Worm (Caenorhabditis elegans): ENCODE data around the gene rpl-7A.
A peak's percentile ranks its signal among the peaks of the same experiment; 100 is the strongest.

The rpl-7A gene

ce11 chrIV:4411948-4412335, 21.6 kb upstream of the rpl-7A start:
- TF ChIP-seq pha-2 (tag; optimal IDR thresholded peaks at IDR 0.05) (no peak), T23F11.4 (GFP tag; optimal IDR thresholded peaks at IDR 0.05) (no peak), sox-4 (tag; optimal IDR thresholded peaks at IDR 0.05) (no peak), nfya-1 (tag; optimal IDR thresholded peaks at IDR 0.05) (no peak), tbx-7 (tag; optimal IDR thresholded peaks at IDR 0.05) (no peak)

- TF ChIP-seq rnt-1 (tag; optimal IDR thresholded peaks at IDR 0.05) (no peak), hlh-15 (tag; optimal IDR thresholded peaks at IDR 0.05) (no peak), ama-1 (optimal IDR thresholded peaks at IDR 0.05) (no peak), ceh-2 (tag; optimal IDR thresholded peaks at IDR 0.05) (no peak), ref-2 (tag; optimal IDR thresholded peaks at IDR 0.05) (peak; percentile 0), odd-2 (tag; optimal IDR thresholded peaks at IDR 0.05) (no peak), unc-3 (GFP tag; conservative IDR thresholded peaks at IDR 0.05) (no peak), unc-3 (tag; optimal IDR thresholded peaks at IDR 0.05) (no peak)
Observed at ce11 chrIV:4411311-4411947, 21.0 kb upstream of the rpl-7A start.

- TF ChIP-seq zip-5 (tag; optimal IDR thresholded peaks at IDR 0.05) (no peak), gmeb-2 (tag; optimal IDR thresholded peaks at IDR 0.05) (no peak), pqm-1 (tag; optimal IDR thresholded peaks at IDR 0.05) (no peak), elt-4 (tag; optimal IDR thresholded peaks at IDR 0.05) (no peak), ceh-14 (tag; optimal IDR thresholded peaks at IDR 0.05) (no peak), ttx-3 (tag; optimal IDR thresholded peaks at IDR 0.05) (no peak), sox-2 (GFP tag; IDR thresholded peaks at IDR 0.05) (no peak), mec-3 (tag; optimal IDR thresholded peaks at IDR 0.05; ENCODE audit: borderline replicate concordance) (no peak), dmd-4 (tag; optimal IDR thresholded peaks at IDR 0.05; ENCODE audit: borderline replicate concordance) (no peak), madf-2 (tag; optimal IDR thresholded peaks at IDR 0.05) (no peak), T23F11.4 (GFP tag; optimal IDR thresholded peaks at IDR 0.05) (no peak), ceh-18 (tag; optimal IDR thresholded peaks at IDR 0.05) (no peak), unc-86 (tag; optimal IDR thresholded peaks at IDR 0.05) (no peak), hlh-15 (tag; optimal IDR thresholded peaks at IDR 0.05) (no peak)
Observed at ce11 chrIV:4410526-4410925, 20.1 kb upstream of the rpl-7A start.

- no peak for TF ChIP-seq rnt-1 (tag; optimal IDR thresholded peaks at IDR 0.05)
- TF ChIP-seq hlh-30 (tag; optimal IDR thresholded peaks at IDR 0.05; ENCODE audit: insufficient read depth), result peak; percentile 45
Observed at ce11 chrIV:4408714-4409113, 18.3 kb upstream of the rpl-7A start.

- no peak for TF ChIP-seq ahr-1 (tag; optimal IDR thresholded peaks at IDR 0.05)
- peak; percentile 1 for TF ChIP-seq pros-1 (tag; optimal IDR thresholded peaks at IDR 0.05)
- TF ChIP-seq hlh-6 (tag; optimal IDR thresholded peaks at IDR 0.05), result no peak
- TF ChIP-seq ref-2 (tag; optimal IDR thresholded peaks at IDR 0.05), result peak; percentile 22
- no peak for TF ChIP-seq tbx-2 (tag; optimal IDR thresholded peaks at IDR 0.05)
- peak; percentile 13 for TF ChIP-seq ceh-34 (tag; optimal IDR thresholded peaks at IDR 0.05)
- peak; percentile 32 for TF ChIP-seq elt-2 (tag; optimal IDR thresholded peaks at IDR 0.05)
- TF ChIP-seq Y22D7AL.16 (tag; optimal IDR thresholded peaks at IDR 0.05), result no peak
- no peak for TF ChIP-seq zip-5 (tag; optimal IDR thresholded peaks at IDR 0.05)
- TF ChIP-seq ceh-18 (tag; optimal IDR thresholded peaks at IDR 0.05), result peak; percentile 65
- peak; percentile 5 for TF ChIP-seq C38D4.7 (GFP tag; optimal IDR thresholded peaks at IDR 0.05)
- no peak for TF ChIP-seq tbx-7 (tag; optimal IDR thresholded peaks at IDR 0.05)
- no peak for TF ChIP-seq ttx-3 (tag; optimal IDR thresholded peaks at IDR 0.05)
- no peak for TF ChIP-seq ama-1 (optimal IDR thresholded peaks at IDR 0.05)
- no peak for TF ChIP-seq pax-1 (tag; optimal IDR thresholded peaks at IDR 0.05)
- TF ChIP-seq ceh-31 (tag; optimal IDR thresholded peaks at IDR 0.05), result no peak
- TF ChIP-seq dve-1 (tag; optimal IDR thresholded peaks at IDR 0.05), result peak; percentile 7
- no peak for TF ChIP-seq rnt-1 (tag; optimal IDR thresholded peaks at IDR 0.05)
- peak; percentile 65 for TF ChIP-seq nfya-1 (tag; optimal IDR thresholded peaks at IDR 0.05)
- TF ChIP-seq K09A11.1 (tag; optimal IDR thresholded peaks at IDR 0.05; ENCODE audit: insufficient read depth), result peak; percentile 4
- no peak for TF ChIP-seq sox-2 (GFP tag; IDR thresholded peaks at IDR 0.05)
- no peak for TF ChIP-seq hlh-30 (tag; optimal IDR thresholded peaks at IDR 0.05; ENCODE audit: insufficient read depth)
- TF ChIP-seq sox-4 (tag; optimal IDR thresholded peaks at IDR 0.05), result no peak
- no peak for TF ChIP-seq unc-3 (GFP tag; conservative IDR thresholded peaks at IDR 0.05)
- no peak for TF ChIP-seq unc-3 (tag; optimal IDR thresholded peaks at IDR 0.05)
Observed at ce11 chrIV:4407055-4407461, 16.7 kb upstream of the rpl-7A start.

All from whole organism, late embryonic.